Worm (Caenorhabditis elegans): ENCODE measurements around the gene asd-1.

asd-1 gene

DNA sequence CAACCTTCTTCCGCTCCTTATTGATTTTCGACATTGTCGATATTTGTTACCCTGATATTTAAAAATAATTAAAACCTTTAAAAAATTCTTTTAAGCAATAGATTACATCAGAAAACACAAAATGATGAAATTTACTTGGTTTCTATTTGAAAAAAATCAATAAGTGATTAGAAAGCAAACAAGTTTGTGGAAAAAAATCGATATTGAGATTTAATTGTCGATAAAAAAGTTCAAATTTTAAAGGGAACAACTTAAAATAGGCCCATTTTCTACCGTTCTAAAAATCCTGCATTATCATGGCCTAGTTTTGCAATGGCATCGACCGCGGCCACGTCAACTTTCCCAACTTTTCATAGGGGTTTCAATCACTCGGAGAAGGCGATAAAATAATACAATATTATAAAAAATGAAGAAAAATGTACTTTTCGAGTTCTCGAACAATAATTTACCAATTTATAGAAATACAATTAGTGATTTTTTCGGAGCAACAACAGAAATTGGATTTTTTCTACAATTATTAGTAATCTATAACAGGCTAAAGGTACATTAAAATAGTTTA lies 10.3 kb upstream of the asd-1 start, which contains the start of gene lars-1:
lars-1 (minus strand) TSS at position 51 of the 559 bp plus-strand sequence.
- TF ChIP-seq mes-2 (tag; optimal IDR thresholded peaks at IDR 0.05; ENCODE audit: poor library complexity, severe bottlenecking) (peak; percentile 68), ceh-28 (tag; optimal IDR thresholded peaks at IDR 0.05) (peak; percentile 60), lin-13 (GFP tag; optimal IDR thresholded peaks at IDR 0.05) (no peak), Y5F2A.4 (GFP tag; optimal IDR thresholded peaks at IDR 0.05) (no peak)

DNA sequence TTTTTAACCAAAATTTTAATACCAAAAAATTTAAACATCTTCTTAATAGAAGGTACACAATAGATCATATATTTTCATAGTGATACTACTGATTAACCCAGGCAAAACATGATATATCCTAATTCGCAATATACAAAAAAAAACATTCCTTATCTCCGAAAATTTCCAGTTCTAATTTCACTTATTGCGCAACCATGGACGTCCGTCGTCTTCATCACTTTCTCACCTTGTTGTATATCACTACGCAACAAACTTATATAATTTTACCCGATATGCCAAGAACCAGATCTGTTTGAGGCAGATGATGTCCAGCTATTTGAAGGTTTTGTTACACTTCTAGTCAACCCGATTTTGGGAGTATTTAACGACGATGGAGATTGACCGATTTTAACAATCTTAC lies 9.2 kb upstream of the asd-1 start, which contains the start of gene R74.2:
R74.2 (plus strand) TSS at position 316 of the 400 bp plus-strand sequence.
- TF ChIP-seq hlh-11 (tag; optimal IDR thresholded peaks at IDR 0.05) (peak; percentile 17), ces-1 (GFP tag; optimal IDR thresholded peaks at IDR 0.05) (no peak), F10B5.3 (tag; optimal IDR thresholded peaks at IDR 0.05) (no peak), ZK546.5 (tag; optimal IDR thresholded peaks at IDR 0.05) (no peak), F49E8.2 (tag; optimal IDR thresholded peaks at IDR 0.05; ENCODE audit: borderline replicate concordance) (no peak), fos-1 (tag; optimal IDR thresholded peaks at IDR 0.05) (no peak), zip-2 (tag; optimal IDR thresholded peaks at IDR 0.05) (no peak), mes-2 (tag; optimal IDR thresholded peaks at IDR 0.05; ENCODE audit: poor library complexity, severe bottlenecking) (no peak)

DNA sequence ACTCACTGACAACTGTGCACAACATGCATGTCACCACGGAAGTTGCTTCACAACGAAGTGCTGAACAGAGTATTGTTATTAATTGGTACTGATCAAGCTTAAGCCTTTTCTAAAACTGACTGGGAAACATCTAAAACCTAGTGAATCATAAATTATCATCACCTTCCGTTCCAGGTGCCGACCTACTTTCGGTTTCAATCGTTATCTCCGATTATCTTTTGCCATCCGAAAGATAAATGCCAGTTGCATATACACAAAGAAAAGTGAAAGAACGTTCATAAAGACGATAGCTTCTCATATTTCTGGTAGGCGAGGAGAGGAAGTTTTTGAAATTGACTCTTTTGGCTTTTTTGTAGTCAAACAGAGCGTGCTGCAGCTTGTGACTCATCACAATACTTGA lies 7.5 kb upstream of the asd-1 start:
- peak; percentile 6 for TF ChIP-seq hlh-11 (tag; optimal IDR thresholded peaks at IDR 0.05)
- TF ChIP-seq daf-16 (GFP tag; optimal IDR thresholded peaks at IDR 0.05) = no peak
- TF ChIP-seq daf-16 (tag; optimal IDR thresholded peaks at IDR 0.05) = no peak
- peak; percentile 0 for TF ChIP-seq nhr-28 (tag; optimal IDR thresholded peaks at IDR 0.05)

DNA sequence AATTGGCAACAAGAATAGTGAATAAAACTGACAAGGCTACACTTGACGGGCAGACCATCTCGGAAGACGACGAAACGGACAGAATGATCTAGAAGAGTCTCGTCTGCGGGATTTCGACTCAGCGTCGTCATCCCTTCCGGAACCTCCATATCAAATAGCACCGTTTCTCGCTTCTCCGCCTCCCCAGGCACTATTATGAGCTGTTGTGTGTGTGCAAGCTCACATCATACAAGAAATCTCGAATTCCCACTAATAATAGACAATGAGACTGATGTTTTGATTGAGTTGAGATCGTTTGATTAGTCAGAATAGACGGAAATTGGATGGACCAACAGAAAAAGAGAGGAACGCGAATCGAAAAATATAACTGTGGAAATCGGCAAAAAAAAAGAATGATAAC lies 6.8 kb upstream of the asd-1 start, which contains the start of gene spp-28:
spp-28 (minus strand) TSS at position 101 of the 400 bp plus-strand sequence.
- no peak for TF ChIP-seq nhr-77 (tag; optimal IDR thresholded peaks at IDR 0.05)

DNA sequence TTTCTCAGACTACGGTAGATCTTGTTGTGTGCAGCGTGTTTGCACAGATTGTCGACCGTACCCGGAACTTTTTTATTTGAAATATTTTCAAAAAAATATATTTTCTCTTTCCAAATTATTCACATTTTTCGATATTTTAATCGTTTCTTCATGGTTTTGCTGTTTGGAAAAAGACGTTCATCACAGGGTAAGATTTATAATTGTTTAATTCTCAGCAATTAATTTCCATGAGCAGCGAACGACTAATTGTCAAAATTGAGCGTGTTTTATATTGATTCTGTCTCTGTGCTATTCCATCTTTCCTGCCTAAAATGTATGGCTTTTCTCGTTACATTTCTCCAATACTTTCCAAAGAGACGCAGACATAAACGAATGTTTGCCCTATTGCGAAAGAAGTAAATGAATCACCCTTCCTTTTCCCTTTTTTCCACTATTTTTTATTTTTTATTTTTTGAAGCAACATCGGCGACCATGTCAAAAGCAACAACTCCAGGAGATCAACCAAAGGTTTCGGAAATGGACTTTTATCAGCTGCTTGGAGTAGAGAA lies 5.9 kb upstream of the asd-1 start, which contains the start of gene dnj-16:
dnj-16 (plus strand) TSS at position 51 of the 548 bp plus-strand sequence.
- TF ChIP-seq mes-2 (tag; optimal IDR thresholded peaks at IDR 0.05; ENCODE audit: poor library complexity, severe bottlenecking) = peak; percentile 68
- no peak for TF ChIP-seq rbr-2 (tag; optimal IDR thresholded peaks at IDR 0.05)
- TF ChIP-seq ceh-44 (GFP tag; IDR thresholded peaks at IDR 0.05) = no peak
- peak; percentile 3 for TF ChIP-seq T20F7.1 (GFP tag; optimal IDR thresholded peaks at IDR 0.05)
- TF ChIP-seq dve-1 (tag; optimal IDR thresholded peaks at IDR 0.05; ENCODE audit: insufficient read depth) = peak; percentile 60
- TF ChIP-seq ztf-11 (tag; optimal IDR thresholded peaks at IDR 0.05) = no peak
- no peak for TF ChIP-seq mxl-3 (GFP tag; optimal IDR thresholded peaks at IDR 0.05)
- no peak for TF ChIP-seq daf-8 (GFP tag; IDR thresholded peaks at IDR 0.05)
- TF ChIP-seq ceh-20 (GFP tag; IDR thresholded peaks at IDR 0.05) = no peak
- TF ChIP-seq daf-16 (GFP tag; optimal IDR thresholded peaks at IDR 0.05) = no peak
- TF ChIP-seq daf-16 (tag; optimal IDR thresholded peaks at IDR 0.05) = peak; percentile 17
- no peak for TF ChIP-seq vab-7 (GFP tag; IDR thresholded peaks at IDR 0.05)
- peak; percentile 49 for TF ChIP-seq mep-1 (tag; optimal IDR thresholded peaks at IDR 0.05)
- no peak for TF ChIP-seq lir-3 (tag; optimal IDR thresholded peaks at IDR 0.05)
- TF ChIP-seq hlh-11 (tag; optimal IDR thresholded peaks at IDR 0.05) = peak; percentile 34
- no peak for TF ChIP-seq dmd-9 (GFP tag; IDR thresholded peaks at IDR 0.05)
- TF ChIP-seq nhr-6 (tag; optimal IDR thresholded peaks at IDR 0.05) = peak; percentile 79
- TF ChIP-seq daf-19 (GFP tag; conservative IDR thresholded peaks at IDR 0.05) = no peak
- no peak for TF ChIP-seq nhr-111 (GFP tag; optimal IDR thresholded peaks at IDR 0.05)
- TF ChIP-seq Y105C5A.15 (GFP tag; IDR thresholded peaks at IDR 0.05) = no peak
- TF ChIP-seq madf-9 (GFP tag; conservative IDR thresholded peaks at IDR 0.05) = 0 out of 2 replicates have a peak, but pooled peaks have one; percentile 24
- TF ChIP-seq F37D6.2 (tag; optimal IDR thresholded peaks at IDR 0.05) = no peak
- TF ChIP-seq ctbp-1 (GFP tag; IDR thresholded peaks at IDR 0.05) = no peak
- no peak for TF ChIP-seq Y5F2A.4 (GFP tag; optimal IDR thresholded peaks at IDR 0.05)
- no peak for TF ChIP-seq snpc-4 (tag; optimal IDR thresholded peaks at IDR 0.05)
- no peak for TF ChIP-seq zip-2 (tag; optimal IDR thresholded peaks at IDR 0.05)
- peak; percentile 10 for TF ChIP-seq lin-13 (GFP tag; optimal IDR thresholded peaks at IDR 0.05)
- TF ChIP-seq madf-5 (GFP tag; IDR thresholded peaks at IDR 0.05) = no peak
- TF ChIP-seq hlh-30 (tag; optimal IDR thresholded peaks at IDR 0.05; ENCODE audit: insufficient read depth) = no peak
- TF ChIP-seq dpl-1 (GFP tag; optimal IDR thresholded peaks at IDR 0.05) = peak; percentile 1
- TF ChIP-seq php-3 (GFP tag; IDR thresholded peaks at IDR 0.05) = no peak
- TF ChIP-seq pha-4 (GFP tag; IDR thresholded peaks at IDR 0.05) = no peak
- peak; percentile 49 for TF ChIP-seq pha-4 (tag; optimal IDR thresholded peaks at IDR 0.05)
